Worm (Caenorhabditis elegans): ENCODE measurements around the gene W01G7.4.
A peak's percentile ranks its signal among the peaks of the same experiment; 100 is the strongest.

W01G7.4 gene

DNA sequence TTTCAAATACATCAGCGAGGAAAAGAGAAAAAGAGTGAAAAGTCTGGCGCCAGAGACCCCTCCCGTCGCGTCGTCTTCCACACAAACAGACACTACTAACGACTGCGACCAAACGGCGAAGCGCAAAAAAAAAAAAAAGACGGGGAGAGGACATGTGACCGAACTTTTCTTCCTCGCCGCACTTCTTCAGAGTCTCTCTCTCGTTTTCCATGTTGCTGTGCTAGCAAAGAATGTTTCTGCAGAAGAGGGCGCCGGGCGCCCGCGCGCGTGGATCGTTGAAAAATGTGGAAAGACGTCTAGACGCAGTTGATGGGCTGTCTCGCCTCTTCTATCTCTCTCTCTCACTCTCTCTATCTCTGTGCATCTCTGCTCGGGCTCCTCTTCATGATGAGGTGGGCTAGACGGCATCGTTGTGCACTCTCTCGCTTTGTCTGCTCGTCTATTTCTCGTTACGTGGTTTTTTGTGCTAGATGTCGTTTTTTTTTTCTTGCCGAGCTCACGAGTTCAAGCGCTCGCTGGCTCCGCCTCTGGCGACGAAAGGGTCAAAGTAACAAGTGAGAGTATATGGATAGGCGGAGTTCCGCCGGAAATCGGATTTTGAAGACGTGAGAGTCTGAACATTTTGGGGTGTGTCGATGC is 20.2 kb upstream of the W01G7.4 start:
- TF ChIP-seq nhr-90 (tag; optimal IDR thresholded peaks at IDR 0.05; ENCODE audit: poor library complexity) (peak; percentile 83), Y116A8C.19 (tag; optimal IDR thresholded peaks at IDR 0.05; ENCODE audit: borderline replicate concordance) (no peak), lin-39 (tag; optimal IDR thresholded peaks at IDR 0.05) (peak; percentile 72), mdl-1 (tag; optimal IDR thresholded peaks at IDR 0.05) (peak; percentile 77 to 97), ztf-11 (tag; optimal IDR thresholded peaks at IDR 0.05) (peak in 1 of 2 experiments; percentile 66), egl-27 (tag; optimal IDR thresholded peaks at IDR 0.05) (peak; percentile 82 to 89), mab-9 (GFP tag; IDR thresholded peaks at IDR 0.05) (peak; percentile 46; the same call in 1 of the 2 replicates), snu-23 (GFP tag; optimal IDR thresholded peaks at IDR 0.05) (peak; percentile 94), lin-13 (GFP tag; optimal IDR thresholded peaks at IDR 0.05) (peak; percentile 60), skn-1 (tag; optimal IDR thresholded peaks at IDR 0.05) (peak; percentile 83), lsy-2 (tag; optimal IDR thresholded peaks at IDR 0.05) (peak; percentile 82 to 90), unc-62 (GFP tag; optimal IDR thresholded peaks at IDR 0.05) (no peak), C16A3.4 (tag; optimal IDR thresholded peaks at IDR 0.05) (peak; percentile 86), blmp-1 (tag; optimal IDR thresholded peaks at IDR 0.05) (peak; percentile 92), tlp-1 (tag; optimal IDR thresholded peaks at IDR 0.05) (no peak), ces-1 (GFP tag; optimal IDR thresholded peaks at IDR 0.05) (no peak), isw-1 (GFP tag; IDR thresholded peaks at IDR 0.05) (peak; percentile 64), snpc-4 (tag; optimal IDR thresholded peaks at IDR 0.05) (peak; percentile 78), ztf-4 (tag; optimal IDR thresholded peaks at IDR 0.05) (peak; percentile 79), tbx-2 (tag; optimal IDR thresholded peaks at IDR 0.05) (peak; percentile 95), ceh-82 (tag; optimal IDR thresholded peaks at IDR 0.05) (peak; percentile 49 to 77 (median 67)), hpl-2 (GFP tag; optimal IDR thresholded peaks at IDR 0.05) (peak; percentile 38), ceh-88 (GFP tag; IDR thresholded peaks at IDR 0.05) (peak; percentile 67), pag-3 (tag; optimal IDR thresholded peaks at IDR 0.05; ENCODE audit: borderline replicate concordance, insufficient read depth) (peak; percentile 57), swsn-7 (tag; optimal IDR thresholded peaks at IDR 0.05) (peak; percentile 93), vab-15 (tag; optimal IDR thresholded peaks at IDR 0.05) (no peak), rnt-1 (tag; optimal IDR thresholded peaks at IDR 0.05) (peak; percentile 85), zag-1 (tag; optimal IDR thresholded peaks at IDR 0.05) (peak; percentile 54), nhr-28 (tag; optimal IDR thresholded peaks at IDR 0.05) (no peak), ceh-8 (GFP tag; optimal IDR thresholded peaks at IDR 0.05) (peak; percentile 36), zip-4 (GFP tag; optimal IDR thresholded peaks at IDR 0.05) (peak; percentile 68), ets-5 (GFP tag; IDR thresholded peaks at IDR 0.05) (0 out of 2 replicates have a peak, but pooled peaks have one; percentile 89), unc-130 (tag; optimal IDR thresholded peaks at IDR 0.05) (peak; percentile 82), sox-4 (tag; optimal IDR thresholded peaks at IDR 0.05) (peak; percentile 61), fkh-8 (tag; optimal IDR thresholded peaks at IDR 0.05) (peak; percentile 93), nhr-84 (tag; optimal IDR thresholded peaks at IDR 0.05) (no peak), nhr-20 (tag; optimal IDR thresholded peaks at IDR 0.05) (peak; percentile 94), nhr-11 (tag; optimal IDR thresholded peaks at IDR 0.05) (peak; percentile 87), C34B4.2 (tag; optimal IDR thresholded peaks at IDR 0.05) (no peak), sup-37 (GFP tag; optimal IDR thresholded peaks at IDR 0.05) (peak; percentile 87), unc-86 (tag; optimal IDR thresholded peaks at IDR 0.05) (peak; percentile 93), fkh-10 (GFP tag; optimal IDR thresholded peaks at IDR 0.05) (peak; percentile 95), dpl-1 (GFP tag; optimal IDR thresholded peaks at IDR 0.05) (peak; percentile 52 to 60 (median 57)), alr-1 (tag; optimal IDR thresholded peaks at IDR 0.05; ENCODE audit: borderline replicate concordance) (no peak), ceh-90 (tag; optimal IDR thresholded peaks at IDR 0.05) (no peak), ceh-63 (GFP tag; optimal IDR thresholded peaks at IDR 0.05) (no peak), nhr-19 (GFP tag; conservative IDR thresholded peaks at IDR 0.05) (peak; percentile 88), egl-13 (tag; optimal IDR thresholded peaks at IDR 0.05) (peak; percentile 92), irx-1 (tag; optimal IDR thresholded peaks at IDR 0.05) (peak; percentile 85), aha-1 (tag; optimal IDR thresholded peaks at IDR 0.05) (no peak), nhr-76 (tag; optimal IDR thresholded peaks at IDR 0.05) (no peak)
